Fruit fly (Drosophila melanogaster) whole organism, adult: ENCODE data around the gene CG9072.

Experiments used
- CG11617 ChIP-seq: fragments of 200-800 bp; sonication (Bioruptor generic); optimal IDR thresholded peaks from 2 replicates; lab custom pipeline; 2017; ENCODE audit warnings: mild to moderate bottlenecking, missing biosample characterization, missing genetic modification reagents, missing genetic modification characterization
- CG14711 ChIP-seq: fragments of 200-800 bp; sonication (Bioruptor generic); optimal IDR thresholded peaks from 2 replicates; lab custom pipeline; 2018; ENCODE audit warnings: missing biosample characterization, mild to moderate bottlenecking, missing genetic modification characterization, moderate library complexity
- CG33017 ChIP-seq: fragments of 200-800 bp; sonication (Bioruptor generic); optimal IDR thresholded peaks from 2 replicates; lab custom pipeline; 2018; ENCODE audit warnings: missing biosample characterization, mild to moderate bottlenecking, missing genetic modification characterization, moderate library complexity
- CG5204 ChIP-seq: fragments of 200-800 bp; sonication (Bioruptor generic); optimal IDR thresholded peaks from 2 replicates; lab custom pipeline; 2016; ENCODE audit warnings: missing biosample characterization, missing genetic modification characterization
- CG7045 ChIP-seq: fragments of 200-800 bp; sonication (Bioruptor generic); optimal IDR thresholded peaks from 2 replicates; lab custom pipeline; 2017; ENCODE audit warnings: missing biosample characterization, mild to moderate bottlenecking, missing genetic modification characterization
- Mnt ChIP-seq: fragments of 200-800 bp; sonication (Bioruptor generic); optimal IDR thresholded peaks from 2 replicates; lab custom pipeline; 2016; ENCODE audit warnings: missing biosample characterization, mild to moderate bottlenecking, missing genetic modification characterization
- bab1 ChIP-seq: fragments of 200-800 bp; sonication (Bioruptor generic); optimal IDR thresholded peaks from 3 replicates; lab custom pipeline; 2019; ENCODE audit warnings: missing biosample characterization, mild to moderate bottlenecking, missing genetic modification characterization, moderate library complexity
- cic ChIP-seq: fragments of 200-800 bp; sonication (Bioruptor generic); optimal IDR thresholded peaks from 2 replicates; lab custom pipeline; 2017; ENCODE audit warnings: missing biosample characterization, mild to moderate bottlenecking, missing genetic modification characterization, moderate library complexity
- kay ChIP-seq: fragments of 200-800 bp; sonication (Bioruptor generic); peaks from one replicate; lab custom pipeline; 2016; ENCODE audit warnings: missing biosample characterization, missing genetic modification characterization, borderline replicate concordance
- ovo ChIP-seq: fragments of 200-800 bp; sonication (Bioruptor generic); optimal IDR thresholded peaks from 2 replicates; lab custom pipeline; 2016; ENCODE audit warnings: missing biosample characterization, missing genetic modification characterization
- pad ChIP-seq: fragments of 200-800 bp; sonication (Bioruptor generic); optimal IDR thresholded peaks from 3 replicates; lab custom pipeline; 2017; ENCODE audit warnings: missing biosample characterization, missing genetic modification characterization, mild to moderate bottlenecking, moderate library complexity, missing genetic modification reagents
- tj ChIP-seq: fragments of 200-800 bp; sonication (Bioruptor generic); optimal IDR thresholded peaks from 3 replicates; lab custom pipeline; 2017; ENCODE audit warnings: missing biosample characterization, mild to moderate bottlenecking, missing genetic modification characterization, moderate library complexity
- toe ChIP-seq: fragments of 200-800 bp; sonication (Bioruptor generic); optimal IDR thresholded peaks from 2 replicates; lab custom pipeline; 2016; ENCODE audit warnings: missing biosample characterization, missing genetic modification characterization

DNA sequence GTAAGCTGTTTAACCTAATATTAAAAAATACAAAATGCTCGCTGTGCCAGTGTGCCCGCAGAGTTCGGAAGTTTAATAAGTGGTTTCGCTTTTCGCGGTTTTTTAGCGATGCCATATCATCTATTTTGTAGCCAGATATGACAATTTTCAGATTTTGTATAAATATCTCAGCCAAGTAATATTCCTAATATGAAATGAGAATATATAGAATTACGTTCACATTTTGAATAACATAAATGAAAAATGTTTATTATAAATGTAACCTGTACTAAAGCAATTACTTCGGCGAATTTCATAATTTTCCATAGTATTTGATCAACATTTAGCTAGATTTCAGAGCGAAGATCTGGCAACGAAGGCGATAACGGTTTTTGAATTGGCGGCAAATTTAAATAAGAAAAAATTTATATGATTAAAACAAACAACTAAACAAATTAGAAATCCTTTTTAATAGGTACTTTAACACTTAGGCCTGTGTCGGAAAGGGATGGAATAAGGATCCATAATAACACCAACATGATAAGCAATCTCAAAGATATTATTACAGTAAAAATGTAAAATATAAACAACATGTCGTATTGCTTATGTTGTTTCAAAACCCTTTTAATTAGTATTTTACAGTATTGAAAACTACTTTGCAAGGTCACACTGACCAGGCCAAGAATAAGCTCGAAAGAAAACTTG is 29.3 kb downstream of the CG9072 start, which contains the start of the genes opm and dob:
- TF ChIP-seq toe (no peak), tj (GFP tag; lab: Kevin White, UChicago) (no peak), bab1 (GFP tag; lab: Kevin White, UChicago) (no peak), CG14711 (tag; lab: Kevin White, UChicago) (no peak), cic (no peak), kay (GFP tag; lab: Kevin White, UChicago) (peak; percentile 77), ovo (GFP tag; lab: Kevin White, UChicago) (no peak), pad (peak; percentile 11), CG5204 (peak; percentile 1), Mnt (peak; percentile 14), CG33017 (no peak), CG7045 (no peak), CG11617 (GFP tag; lab: Kevin White, UChicago) (peak; percentile 22)
